Fruit fly (Drosophila melanogaster) whole organism, embryonic: ENCODE data around the gene CG4596.

ENCODE experiments used
- BEAF-32 ChIP-seq: fragments of 200-800 bp; sonication (Bioruptor generic); optimal IDR thresholded peaks from 3 replicates; lab custom pipeline; 2017; ENCODE audit warnings: missing biosample characterization, missing genetic modification characterization, mild to moderate bottlenecking, moderate library complexity, missing genetic modification reagents
- CG10366 ChIP-seq: fragments of 200-800 bp; sonication (Bioruptor generic); IDR thresholded peaks from 2 replicates; pipeline ENCODE4 v1.3.6; 2022; ENCODE audit warnings: missing biosample characterization, missing genetic modification characterization
- CG11504 ChIP-seq: fragments of 200-800 bp; sonication (Bioruptor generic); optimal IDR thresholded peaks from 3 replicates; lab custom pipeline; 2019; ENCODE audit warnings: missing biosample characterization, mild to moderate bottlenecking, missing genetic modification characterization, moderate library complexity
- CG12391 ChIP-seq: fragments of 200-800 bp; sonication (Bioruptor generic); optimal IDR thresholded peaks from 3 replicates; lab custom pipeline; 2018; ENCODE audit warnings: missing biosample characterization, mild to moderate bottlenecking, missing genetic modification characterization, moderate library complexity
- CG14441 ChIP-seq: fragments of 200-800 bp; sonication (Bioruptor generic); IDR thresholded peaks from 2 replicates; pipeline ENCODE4 v1.3.6; 2022; ENCODE audit warnings: missing biosample characterization, missing genetic modification characterization
- CG14860 ChIP-seq: fragments of 200-800 bp; sonication (Bioruptor generic); IDR thresholded peaks from 3 replicates; pipeline ENCODE4 v1.3.6; 2022; ENCODE audit warnings: missing biosample characterization, missing genetic modification characterization; ENCODE audit not compliant: partially characterized antibody
- CG17328 ChIP-seq: fragments of 200-800 bp; sonication (Bioruptor generic); IDR thresholded peaks from 2 replicates; pipeline ENCODE4 v1.3.6; 2022; ENCODE audit warnings: missing biosample characterization, missing genetic modification characterization
- CG17359 ChIP-seq: fragments of 200-800 bp; sonication (Bioruptor generic); optimal IDR thresholded peaks from 3 replicates; lab custom pipeline; 2018; ENCODE audit warnings: missing biosample characterization, mild to moderate bottlenecking, missing genetic modification characterization, moderate library complexity
- CG18619 ChIP-seq: fragments of 200-800 bp; sonication (Bioruptor generic); optimal IDR thresholded peaks from 3 replicates; lab custom pipeline; 2017; ENCODE audit warnings: missing biosample characterization, mild to moderate bottlenecking, missing genetic modification characterization
- CG30403 ChIP-seq: fragments of 200-800 bp; sonication (Bioruptor generic); optimal IDR thresholded peaks from 3 replicates; lab custom pipeline; 2016; ENCODE audit warnings: missing biosample characterization, missing genetic modification characterization
- CG30431 ChIP-seq: fragments of 200-800 bp; sonication (Bioruptor generic); optimal IDR thresholded peaks from 2 replicates; lab custom pipeline; 2017; ENCODE audit warnings: missing biosample characterization, missing genetic modification characterization
- CG3163 ChIP-seq: fragments of 200-800 bp; sonication (Bioruptor generic); optimal IDR thresholded peaks from 3 replicates; lab custom pipeline; 2016; ENCODE audit warnings: missing biosample characterization, missing genetic modification characterization
- CG34224 ChIP-seq: fragments of 200-800 bp; sonication (Bioruptor generic); IDR thresholded peaks from 3 replicates; pipeline ENCODE4 v1.3.6; 2022; ENCODE audit warnings: missing biosample characterization, missing genetic modification characterization; ENCODE audit not compliant: partially characterized antibody
- CG34376 ChIP-seq: fragments of 200-800 bp; sonication (Bioruptor generic); optimal IDR thresholded peaks from 2 replicates; lab custom pipeline; 2018; ENCODE audit warnings: missing biosample characterization, mild to moderate bottlenecking, missing genetic modification characterization
- CG34422 ChIP-seq: fragments of 200-800 bp; sonication (Bioruptor generic); IDR thresholded peaks from 3 replicates; pipeline ENCODE4 v1.3.6; 2022; ENCODE audit warnings: missing biosample characterization, missing genetic modification characterization
- CG6272 ChIP-seq: fragments of 200-800 bp; sonication (Bioruptor generic); IDR thresholded peaks from 2 replicates; pipeline ENCODE4 v1.3.6; 2022; ENCODE audit warnings: missing biosample characterization, missing genetic modification characterization
- CG7745 ChIP-seq: fragments of 200-800 bp; sonication (Bioruptor generic); optimal IDR thresholded peaks from 2 replicates; lab custom pipeline; 2018; ENCODE audit warnings: missing biosample characterization, mild to moderate bottlenecking, missing genetic modification characterization, moderate library complexity
- CG7963 ChIP-seq: fragments of 200-800 bp; sonication (Bioruptor generic); IDR thresholded peaks from 3 replicates; pipeline ENCODE4 v1.3.6; 2022; ENCODE audit warnings: missing biosample characterization, missing genetic modification characterization; ENCODE audit not compliant: partially characterized antibody
- CoRest ChIP-seq: fragments of 200-800 bp; sonication (Bioruptor generic); optimal IDR thresholded peaks from 3 replicates; lab custom pipeline; 2018; ENCODE audit warnings: missing biosample characterization, mild to moderate bottlenecking, missing genetic modification characterization, moderate library complexity
- Dll ChIP-seq: fragments of 200-800 bp; sonication (Bioruptor generic); IDR thresholded peaks from 4 replicates; pipeline ENCODE4 v1.3.6; 2022; ENCODE audit warnings: missing biosample characterization, missing genetic modification characterization; ENCODE audit not compliant: partially characterized antibody
- Fer2 ChIP-seq: fragments of 200-800 bp; sonication (Bioruptor generic); optimal IDR thresholded peaks from 2 replicates; lab custom pipeline; 2018; ENCODE audit warnings: missing biosample characterization, mild to moderate bottlenecking, missing genetic modification characterization, moderate library complexity
- Hmx ChIP-seq: fragments of 200-800 bp; sonication (Bioruptor generic); optimal IDR thresholded peaks from 2 replicates; lab custom pipeline; 2016; ENCODE audit warnings: missing biosample characterization, missing genetic modification characterization
- Hr78 ChIP-seq, 2 experiments: fragments of 200-800 bp in 1 of 2; fragments of >200 bp in 1 of 2; sonication (Bioruptor generic) in 1 of 2; optimal IDR thresholded peaks; 2 replicates each; lab custom pipeline; 2017 to 2019; ENCODE audit warnings: missing biosample characterization in 2 of 2, missing genetic modification characterization in 2 of 2, mild to moderate bottlenecking in 1 of 2, moderate library complexity in 1 of 2
- Lpt ChIP-seq: fragments of >200 bp; optimal IDR thresholded peaks from 2 replicates; lab custom pipeline; 2018; ENCODE audit warnings: missing biosample characterization, missing genetic modification characterization
- NFAT ChIP-seq: fragments of 200-800 bp; sonication (Bioruptor generic); IDR thresholded peaks from 2 replicates; pipeline ENCODE4 v1.3.6; 2022; ENCODE audit warnings: missing biosample characterization, missing genetic modification characterization
- Oaz ChIP-seq: fragments of 200-800 bp; sonication (Bioruptor generic); IDR thresholded peaks from 2 replicates; pipeline ENCODE4 v1.3.6; 2022; ENCODE audit warnings: missing biosample characterization, missing genetic modification characterization
- PHDP ChIP-seq: fragments of 200-800 bp; sonication (Bioruptor generic); optimal IDR thresholded peaks from 3 replicates; lab custom pipeline; 2018; ENCODE audit warnings: missing biosample characterization, mild to moderate bottlenecking, missing genetic modification characterization, moderate library complexity
- Rfx ChIP-seq: fragments of 200-800 bp; sonication (Bioruptor generic); IDR thresholded peaks from 2 replicates; pipeline ENCODE4 v1.3.6; 2022; ENCODE audit warnings: missing biosample characterization, missing genetic modification characterization
- Sox100B ChIP-seq: fragments of 200-800 bp; sonication (Bioruptor generic); optimal IDR thresholded peaks from 3 replicates; lab custom pipeline; 2018; ENCODE audit warnings: missing biosample characterization, mild to moderate bottlenecking, missing genetic modification characterization
- Tbp ChIP-seq: fragments of >200 bp; optimal IDR thresholded peaks from 2 replicates; lab custom pipeline; 2018; ENCODE audit warnings: missing biosample characterization, missing genetic modification characterization
- Xrp1 ChIP-seq: fragments of 200-800 bp; sonication (Bioruptor generic); IDR thresholded peaks from 2 replicates; pipeline ENCODE4 v1.3.6; 2022; ENCODE audit warnings: missing biosample characterization, missing genetic modification characterization
- ash1 ChIP-seq: fragments of 200-800 bp; sonication (Bioruptor generic); optimal IDR thresholded peaks from 2 replicates; lab custom pipeline; 2018; ENCODE audit warnings: missing biosample characterization, mild to moderate bottlenecking, missing genetic modification characterization
- chinmo ChIP-seq: fragments of 200-800 bp; sonication (Bioruptor generic); IDR thresholded peaks from 4 replicates; pipeline ENCODE4 v1.3.6; 2022; ENCODE audit warnings: missing biosample characterization, missing genetic modification characterization; ENCODE audit not compliant: partially characterized antibody
- chm ChIP-seq: fragments of 200-800 bp; sonication (Bioruptor generic); IDR thresholded peaks from 2 replicates; pipeline ENCODE4 v1.3.6; 2022; ENCODE audit warnings: missing biosample characterization, missing genetic modification characterization
- gcm ChIP-seq: fragments of 200-800 bp; sonication (Bioruptor generic); optimal IDR thresholded peaks from 2 replicates; lab custom pipeline; 2019; ENCODE audit warnings: missing biosample characterization, mild to moderate bottlenecking, missing genetic modification characterization, moderate library complexity
- gfzf ChIP-seq: fragments of 200-800 bp; sonication (Bioruptor generic); optimal IDR thresholded peaks from 2 replicates; lab custom pipeline; 2016; ENCODE audit warnings: missing biosample characterization, mild to moderate bottlenecking, missing genetic modification characterization, moderate library complexity
- kni ChIP-seq: fragments of 200-800 bp; sonication (Bioruptor generic); optimal IDR thresholded peaks from 3 replicates; lab custom pipeline; 2017; ENCODE audit warnings: mild to moderate bottlenecking, missing biosample characterization, missing genetic modification reagents, missing genetic modification characterization
- nom ChIP-seq: fragments of 200-800 bp; sonication (Bioruptor generic); optimal IDR thresholded peaks from 2 replicates; lab custom pipeline; 2017; ENCODE audit warnings: missing biosample characterization, missing genetic modification characterization, mild to moderate bottlenecking, moderate library complexity, missing genetic modification reagents
- p53 ChIP-seq: fragments of 200-800 bp; sonication (Bioruptor generic); optimal IDR thresholded peaks from 2 replicates; lab custom pipeline; 2016; ENCODE audit warnings: missing biosample characterization, missing genetic modification characterization
- pan ChIP-seq, 4 experiments: fragments of >200 bp in 3 of 4; fragments of 200-800 bp in 1 of 4; sonication (Bioruptor generic) in 1 of 4; optimal IDR thresholded peaks in 3 of 4; IDR thresholded peaks in 1 of 4; 2 replicates each; pipeline versions ENCODE4 v1.3.6 to Lab custom; 2017 to 2022; ENCODE audit warnings: missing biosample characterization in 2 of 4, missing genetic modification characterization in 2 of 4, mixed read lengths in 1 of 4
- pzg ChIP-seq: fragments of 200-800 bp; sonication (Bioruptor generic); optimal IDR thresholded peaks from 3 replicates; lab custom pipeline; 2018; ENCODE audit warnings: missing biosample characterization, mild to moderate bottlenecking, missing genetic modification characterization, moderate library complexity
- repo ChIP-seq: fragments of 200-800 bp; sonication (Bioruptor generic); optimal IDR thresholded peaks from 2 replicates; lab custom pipeline; 2016; ENCODE audit warnings: missing biosample characterization, missing genetic modification characterization
- tx ChIP-seq: fragments of 200-800 bp; sonication (Bioruptor generic); optimal IDR thresholded peaks from 2 replicates; lab custom pipeline; 2016; ENCODE audit warnings: missing biosample characterization, missing genetic modification characterization
- unpg ChIP-seq: fragments of 200-800 bp; sonication (Bioruptor generic); optimal IDR thresholded peaks from 3 replicates; lab custom pipeline; 2018; ENCODE audit warnings: missing biosample characterization, mild to moderate bottlenecking, missing genetic modification characterization, moderate library complexity
- vfl ChIP-seq: fragments of 200-800 bp; sonication (Bioruptor generic); optimal IDR thresholded peaks from 2 replicates; lab custom pipeline; 2016; ENCODE audit warnings: missing biosample characterization, missing genetic modification characterization
- vnd ChIP-seq: fragments of 200-800 bp; sonication (Bioruptor generic); IDR thresholded peaks from 3 replicates; pipeline ENCODE4 v1.3.6; 2022; ENCODE audit warnings: missing biosample characterization, missing genetic modification characterization; ENCODE audit not compliant: partially characterized antibody

CG4596 gene

DNA sequence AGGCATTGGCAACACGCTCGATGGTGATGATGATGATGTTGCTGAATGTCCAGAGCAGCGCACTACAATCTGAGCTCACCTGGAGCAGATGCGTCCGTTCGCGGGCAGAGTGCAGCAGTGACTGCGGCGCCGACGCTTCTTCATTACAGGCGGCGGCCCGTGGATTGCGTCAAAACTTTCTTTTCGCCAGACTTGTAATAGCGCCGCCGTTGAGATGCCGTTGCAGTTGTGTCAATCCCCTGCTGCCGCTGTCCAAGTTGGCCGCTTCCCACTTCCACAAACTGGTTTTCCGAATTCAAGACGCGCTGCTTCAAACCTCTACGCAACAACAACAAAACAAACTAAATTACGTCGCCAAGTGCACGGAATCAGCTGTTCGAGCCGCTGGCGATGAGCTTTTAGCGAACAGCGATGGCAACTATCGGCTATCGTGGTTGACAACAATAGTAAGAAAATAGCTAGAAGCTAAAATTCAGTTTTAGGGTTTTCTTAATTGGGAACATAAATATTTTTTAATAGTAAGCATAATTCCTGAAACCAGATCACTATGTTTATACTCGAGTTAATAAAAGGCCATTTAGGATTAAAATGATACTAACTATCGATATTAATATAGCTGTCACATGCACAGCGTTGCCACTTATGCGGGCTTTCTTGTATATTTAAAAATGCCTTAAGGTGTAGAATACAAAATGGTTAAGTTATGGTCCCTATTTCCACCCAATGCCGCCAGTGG is 9.2 kb downstream of the CG4596 start, which contains the start of gene Tpc1 (continued):
- TF ChIP-seq CG34376 (GFP tag; lab: Kevin White, UChicago) = peak; percentile 51
- TF ChIP-seq unpg = peak; percentile 19
- TF ChIP-seq CG34224 (GFP tag; lab: Robert Waterston, UW) = peak; percentile 91
- TF ChIP-seq Dll = peak; percentile 98
- peak; percentile 79 for TF ChIP-seq vnd (GFP tag; lab: Robert Waterston, UW)
- TF ChIP-seq CG34422 = peak; percentile 37; the same call in 1 of the 3 replicates
- TF ChIP-seq NFAT = peak; percentile 20; the same call in 1 of the 2 replicates
- TF ChIP-seq tx (GFP tag; lab: Kevin White, UChicago) = peak; percentile 26
- peak; percentile 25 for TF ChIP-seq CG18619
- TF ChIP-seq PHDP (tag; lab: Kevin White, UChicago) = no peak
- peak; percentile 51 for TF ChIP-seq Rfx (GFP tag; lab: Robert Waterston, UW)
- peak; percentile 68; the same call in 2 of the 3 replicates for TF ChIP-seq CG14860
- no peak for TF ChIP-seq CG14441 (GFP tag; lab: Robert Waterston, UW)
- peak; percentile 57 for TF ChIP-seq CG30403
- TF ChIP-seq Oaz = no peak
- TF ChIP-seq CG10366 = no peak
- peak; percentile 88 for TF ChIP-seq CG11504 (tag; lab: Kevin White, UChicago)
- TF ChIP-seq Tbp (GFP tag; lab: Kevin White, UChicago) = no peak
- TF ChIP-seq kni (GFP tag; lab: Kevin White, UChicago) = peak; percentile 59
- TF ChIP-seq Fer2 (tag; lab: Kevin White, UChicago) = no peak
- peak; percentile 69 for TF ChIP-seq pzg (GFP tag; lab: Kevin White, UChicago)
- no peak for TF ChIP-seq nom (GFP tag; lab: Kevin White, UChicago)
- TF ChIP-seq Lpt = no peak
- no peak for TF ChIP-seq CG30431 (GFP tag; lab: Kevin White, UChicago)
- TF ChIP-seq gfzf (GFP tag; lab: Kevin White, UChicago) = peak; percentile 35
- no peak; the same call in 1 of the 2 replicates for TF ChIP-seq chm (GFP tag; lab: Robert Waterston, UW)
- TF ChIP-seq CG12391 = peak; percentile 63
- TF ChIP-seq pan (optimal IDR thresholded peaks at IDR 0.05; lab: Kevin White, UChicago) = no peak
- peak in 1 of 2 experiments; percentile 26 for TF ChIP-seq pan (GFP tag; optimal IDR thresholded peaks at IDR 0.05 in 1 of 2, IDR thresholded peaks at IDR 0.05 in 1 of 2)
- no peak for TF ChIP-seq Sox100B (GFP tag; lab: Kevin White, UChicago)
- peak; percentile 9 for TF ChIP-seq Hmx (GFP tag; lab: Kevin White, UChicago)
- no peak for TF ChIP-seq CG17359 (tag; lab: Kevin White, UChicago)
- TF ChIP-seq Hr78 (GFP tag; optimal IDR thresholded peaks at IDR 0.05; lab: Kevin White, UChicago) = peak in 1 of 2 experiments; percentile 28
- no peak for TF ChIP-seq Xrp1 (GFP tag; lab: Robert Waterston, UW)
- no peak for TF ChIP-seq vfl (GFP tag; lab: Kevin White, UChicago)
- TF ChIP-seq CG17328 (GFP tag; lab: Robert Waterston, UW) = no peak
- peak; percentile 96 for TF ChIP-seq chinmo (GFP tag; lab: Robert Waterston, UW)
- TF ChIP-seq CoRest = peak; percentile 62
- TF ChIP-seq gcm = peak; percentile 63
- TF ChIP-seq ash1 (GFP tag; lab: Kevin White, UChicago) = no peak
- peak; percentile 7 for TF ChIP-seq CG3163 (GFP tag; lab: Kevin White, UChicago)
- TF ChIP-seq CG6272 (GFP tag; lab: Robert Waterston, UW) = peak; percentile 56; the same call in 1 of the 2 replicates
- no peak for TF ChIP-seq p53 (GFP tag; lab: Kevin White, UChicago)
- peak; percentile 95 for TF ChIP-seq BEAF-32 (GFP tag; lab: Kevin White, UChicago)
- TF ChIP-seq CG7745 (tag; lab: Kevin White, UChicago) = no peak
- TF ChIP-seq repo = no peak
- TF ChIP-seq CG7963 = peak; percentile 47; the same call in 2 of the 3 replicates
